Fruit fly (Drosophila melanogaster) whole organism, larva: ENCODE measurements around the gene CG9166.
"Not testable (repeated sequence)": the region's sequence is repeated elsewhere in the genome, so short reads cannot be mapped to it uniquely, and the experiment has no call there.

Source experiments
- noc ChIP-seq: fragments of 200-800 bp; sonication (Bioruptor generic); optimal IDR thresholded peaks from 3 replicates; lab custom pipeline; 2019; ENCODE audit warnings: missing biosample characterization, mild to moderate bottlenecking, missing genetic modification characterization, moderate library complexity

The CG9166 gene

dm6 chr3L:1379741-1380465 lies 29.0 kb downstream of the CG9166 start:
- no peak for TF ChIP-seq noc

- TF ChIP-seq noc: no peak
These were observed 30.0 kb downstream of the CG9166 start for dm6 chr3L:1380959-1381358.

DNA sequence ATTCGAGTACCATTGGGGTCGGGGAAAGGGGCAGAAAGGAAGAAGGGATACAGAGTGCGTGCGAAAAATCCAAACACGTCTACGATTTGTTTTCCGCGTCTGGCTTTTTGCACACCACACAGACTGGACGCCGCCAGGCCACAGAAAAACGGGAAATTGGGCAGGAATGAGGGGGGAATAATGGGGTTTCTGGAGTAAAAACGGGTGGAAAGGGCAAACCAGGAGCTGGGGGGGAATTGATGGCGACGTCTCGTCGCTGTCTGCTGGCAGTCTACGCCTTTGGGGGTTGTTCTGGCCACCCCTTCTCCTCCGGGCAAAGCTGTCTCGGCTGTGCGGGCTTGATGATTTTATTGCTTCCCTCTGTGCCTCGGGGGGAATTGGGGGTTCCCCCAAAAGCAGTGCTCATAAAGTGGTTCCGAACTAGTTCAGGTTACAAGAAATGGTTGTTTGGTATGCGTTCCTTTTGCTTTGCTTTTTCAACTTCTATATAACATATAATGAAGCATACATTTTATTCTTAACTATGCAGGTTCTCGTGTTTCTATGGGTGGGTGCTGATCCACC lies 34.8 kb downstream of the CG9166 start:
- TF ChIP-seq noc: no peak

DNA sequence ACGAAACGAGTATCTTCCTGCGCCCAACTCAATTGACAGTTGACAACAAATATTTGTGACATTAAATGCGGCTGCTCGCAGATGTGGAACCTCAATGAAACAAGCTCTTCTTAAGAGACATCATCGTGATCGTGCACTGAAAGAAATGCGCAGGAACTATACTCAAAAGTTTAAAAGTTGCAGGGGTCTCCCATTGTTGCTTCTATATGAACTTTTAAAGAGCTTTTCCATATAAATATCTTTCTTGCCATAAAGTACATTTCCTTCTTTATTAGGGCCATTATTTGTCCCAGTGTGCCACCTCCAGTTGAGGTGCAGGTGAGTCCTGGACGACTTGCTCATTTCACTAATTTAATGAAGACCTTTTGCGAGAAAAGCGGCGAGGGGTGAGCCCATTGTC lies 37.2 kb downstream of the CG9166 start:
- TF ChIP-seq noc: no peak

DNA sequence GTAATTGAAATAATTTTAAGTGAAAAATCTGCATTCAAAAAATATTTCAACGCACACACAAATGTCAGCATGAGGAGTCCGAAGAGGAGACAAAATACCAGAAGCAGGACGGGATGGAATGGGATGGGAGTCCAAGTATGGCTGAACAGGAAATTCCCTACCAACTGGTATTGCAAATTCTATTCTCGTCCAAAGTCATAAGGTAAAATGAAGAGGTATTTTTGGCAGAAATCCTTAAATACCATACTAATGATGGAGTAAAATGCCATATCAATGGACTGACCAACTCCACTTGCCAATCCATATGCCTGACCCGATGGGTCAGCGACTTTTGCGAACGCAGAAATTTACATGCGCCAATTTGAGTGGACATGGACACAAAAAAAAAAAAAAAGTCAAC lies 37.9 kb downstream of the CG9166 start:
- TF ChIP-seq noc: no peak

DNA sequence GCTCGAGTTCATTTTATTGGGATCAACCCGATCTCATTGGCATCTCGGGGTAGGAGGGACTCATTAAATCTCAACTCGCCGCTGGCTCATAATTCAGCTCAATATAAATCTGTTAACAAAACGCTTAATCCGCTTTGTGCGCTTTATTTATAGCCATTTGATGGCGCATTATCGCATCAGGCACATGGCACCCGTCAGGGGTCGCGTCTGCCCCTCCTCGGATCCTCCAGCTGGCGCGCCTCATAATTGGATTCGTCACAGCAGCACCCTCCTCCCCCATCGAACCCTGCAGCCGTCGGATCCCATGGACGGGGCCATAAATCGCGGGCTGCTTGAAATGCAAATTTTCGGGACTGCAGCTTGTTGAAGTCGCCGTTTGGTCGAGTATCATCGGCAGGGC lies 39.5 kb downstream of the CG9166 start:
- TF ChIP-seq noc: no peak

DNA sequence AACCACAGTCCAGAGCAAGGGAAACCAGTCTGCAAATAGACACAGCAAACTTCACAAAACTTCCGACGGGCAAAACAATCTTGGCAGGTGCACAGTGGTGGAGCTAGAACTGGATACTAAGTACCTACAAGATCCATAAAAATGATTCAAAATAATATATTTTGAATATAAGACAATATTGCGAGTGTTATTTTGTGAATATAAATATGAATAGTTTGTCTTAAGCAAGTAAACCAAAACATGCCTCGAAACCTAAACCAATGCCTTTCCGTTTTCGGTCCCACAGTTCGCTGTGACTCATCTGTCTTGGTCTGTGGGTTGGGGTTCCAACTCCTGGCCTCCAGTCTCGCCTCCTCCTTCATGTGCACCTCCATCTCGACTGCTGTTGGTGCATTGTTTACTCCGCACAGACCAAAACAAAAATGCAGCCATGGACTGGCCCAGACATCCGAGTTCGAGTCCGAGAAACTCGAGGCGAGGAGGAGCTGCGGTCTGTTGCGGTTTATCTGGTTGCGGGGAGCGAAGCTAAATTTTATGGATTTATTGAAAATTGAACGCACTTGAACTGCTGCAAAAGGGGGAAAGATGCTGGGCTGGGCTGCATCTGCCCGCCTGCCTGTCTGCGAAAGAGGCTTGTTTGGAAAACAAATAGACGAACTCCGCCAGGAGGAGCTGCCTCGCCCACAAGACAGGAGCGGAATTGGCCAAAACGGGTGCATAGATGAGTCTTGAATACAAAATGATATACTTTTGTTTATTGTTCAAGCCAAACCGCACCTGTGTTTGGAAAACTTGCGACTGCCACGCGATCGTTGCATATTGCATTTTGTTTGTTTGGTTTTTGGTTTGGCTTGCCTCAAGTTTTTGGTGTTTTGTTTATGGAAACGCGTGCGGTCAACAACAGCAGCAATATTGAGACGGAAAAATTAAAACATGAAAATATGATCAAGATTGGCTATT lies 41.4 kb downstream of the CG9166 start:
- no peak for TF ChIP-seq noc

dm6 chr3L:1394463-1394862 lies 43.5 kb downstream of the CG9166 start:
- no peak for TF ChIP-seq noc

- not testable (repeated sequence) for TF ChIP-seq noc
These were observed 47.4 kb downstream of the CG9166 start, which contains the start of gene CG32320 for dm6 chr3L:1398286-1398685. CG32320 (plus strand) TSS chr3L:1398586.

dm6 chr3L:1401364-1401978 lies 50.6 kb downstream of the CG9166 start:
- no peak for TF ChIP-seq noc

dm6 chr3L:1402152-1402551 lies 51.2 kb downstream of the CG9166 start:
- no peak for TF ChIP-seq noc
